Worm (Caenorhabditis elegans): Measurements from ENCODE around the gene srab-10.

- TF ChIP-seq pes-1 (GFP tag; IDR thresholded peaks at IDR 0.05) (no peak), F13C5.2 (tag; optimal IDR thresholded peaks at IDR 0.05) (no peak), ceh-36 (tag; optimal IDR thresholded peaks at IDR 0.05) (no peak)
Measured at ce11 chrV:3138488-3138887, 5.9 kb downstream of the srab-10 start, which contains the start of the genes irld-3 and F02C9.1.
